Worm (Caenorhabditis elegans) whole organism, late embryonic: ENCODE results near the gene pct-1.

Source experiments
- ceh-31 ChIP-seq: sonication (generic microtip); optimal IDR thresholded peaks from 2 replicates; lab custom pipeline; 2016; ENCODE audit warnings: missing genetic modification characterization, missing compliant biosample characterization
- ceh-45 ChIP-seq: fragments of 200-800 bp; sonication (Bioruptor generic); IDR thresholded peaks from 2 replicates; pipeline ENCODE4 v1.3.6; 2022; ENCODE audit warnings: missing genetic modification reagents, missing genetic modification characterization, missing compliant biosample characterization
- ceh-6 ChIP-seq: fragments of 200-800 bp; sonication (Bioruptor generic); optimal IDR thresholded peaks from 2 replicates; lab custom pipeline; 2018; ENCODE audit warnings: mild to moderate bottlenecking, missing genetic modification characterization, missing compliant biosample characterization
- che-1 ChIP-seq: sonication (generic microtip); optimal IDR thresholded peaks from 2 replicates; lab custom pipeline; 2016; ENCODE audit warnings: mild to moderate bottlenecking, missing genetic modification characterization, missing compliant biosample characterization
- nfya-1 ChIP-seq: sonication (generic microtip); optimal IDR thresholded peaks from 2 replicates; lab custom pipeline; 2017; ENCODE audit warnings: missing genetic modification characterization, mild to moderate bottlenecking, missing compliant biosample characterization, antibody characterized with exemption, moderate library complexity
- nhr-11 ChIP-seq: fragments of 150-350 bp; optimal IDR thresholded peaks from 2 replicates; lab custom pipeline; 2014; ENCODE audit warnings: missing biosample characterization, missing genetic modification characterization
- pax-1 ChIP-seq: fragments of 150-350 bp; optimal IDR thresholded peaks from 2 replicates; lab custom pipeline; 2014; ENCODE audit warnings: missing biosample characterization, missing genetic modification characterization
- pqm-1 ChIP-seq: sonication (generic microtip); optimal IDR thresholded peaks from 2 replicates; lab custom pipeline; 2016; ENCODE audit warnings: missing genetic modification characterization, missing compliant biosample characterization
- sox-2 ChIP-seq: fragments of 200-800 bp; sonication (Bioruptor generic); IDR thresholded peaks from 2 replicates; pipeline ENCODE4 v1.3.6; 2022; ENCODE audit warnings: missing genetic modification reagents, missing genetic modification characterization, missing compliant biosample characterization
- tbx-2 ChIP-seq: sonication (generic microtip); optimal IDR thresholded peaks from 2 replicates; lab custom pipeline; 2016; ENCODE audit warnings: missing genetic modification characterization, missing compliant biosample characterization

DNA sequence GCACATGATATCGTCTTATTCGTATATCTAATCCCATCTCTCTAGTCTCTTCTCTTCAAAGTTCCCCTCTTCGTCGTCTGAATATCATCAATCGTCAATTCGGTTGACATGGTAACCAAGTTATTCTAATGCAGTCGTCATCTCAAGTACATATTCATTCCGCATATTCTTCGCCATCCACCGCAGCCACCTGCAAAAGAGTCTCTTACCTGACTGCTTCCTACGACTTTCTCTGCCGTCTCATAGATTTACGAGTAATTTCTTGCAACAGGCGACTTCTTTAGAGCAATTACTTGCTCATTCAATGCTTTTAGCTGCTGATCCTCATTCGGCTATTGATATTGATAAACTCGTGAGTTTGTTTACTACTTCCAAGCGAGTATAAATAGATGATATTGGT is 48.9 kb upstream of the pct-1 start:
- no peak for TF ChIP-seq ceh-31 (tag; lab: Kevin White, UChicago)
- no peak for TF ChIP-seq che-1
- TF ChIP-seq pqm-1: no peak
- no peak for TF ChIP-seq sox-2 (GFP tag; lab: Robert Waterston, UW)
- TF ChIP-seq nhr-11: no peak
- TF ChIP-seq nfya-1: no peak
- TF ChIP-seq ceh-45 (GFP tag; lab: Robert Waterston, UW): no peak
- no peak for TF ChIP-seq tbx-2 (tag; lab: Kevin White, UChicago)
- TF ChIP-seq ceh-6 (GFP tag; lab: Kevin White, UChicago): no peak
- TF ChIP-seq pax-1 (tag; lab: Kevin White, UChicago): no peak
